Worm (Caenorhabditis elegans): Measurements from ENCODE around the gene D2096.6.

The D2096.6 gene

ce11 chrIV:8363163-8363562, 5.9 kb downstream of the D2096.6 start, which contains the start of gene D2096.12:
Gene D2096.12, plus strand, starts transcription at chrIV:8363463.
- TF ChIP-seq rbr-2 (tag; optimal IDR thresholded peaks at IDR 0.05) (no peak), nhr-42 (GFP tag; IDR thresholded peaks at IDR 0.05) (no peak)

DNA sequence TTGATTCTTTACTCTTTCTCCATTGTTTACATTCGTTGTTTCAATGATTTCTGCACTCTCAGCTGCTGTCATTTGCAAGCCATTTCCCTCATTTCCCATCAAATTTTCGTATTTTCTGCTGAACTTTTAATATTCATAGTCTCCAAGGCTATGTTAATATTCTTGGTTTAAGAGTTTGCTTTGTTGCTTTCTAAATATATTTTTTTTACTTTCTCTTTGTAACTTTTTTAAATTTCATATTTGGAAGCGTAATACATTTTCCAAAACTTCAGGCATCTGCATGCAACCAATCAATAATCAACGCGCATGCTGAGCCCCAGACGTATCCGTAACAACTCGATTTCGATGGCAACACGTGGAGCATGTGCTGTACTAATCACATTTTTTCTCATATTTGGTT, 8.2 kb downstream of the D2096.6 start, which contains the start of gene sqv-1:
sqv-1 (plus strand) TSS at position 301 of the 400 bp plus-strand sequence.
- TF ChIP-seq daf-16 (GFP tag; optimal IDR thresholded peaks at IDR 0.05) (no peak), daf-16 (tag; optimal IDR thresholded peaks at IDR 0.05) (peak; percentile 33), egl-43 (GFP tag; IDR thresholded peaks at IDR 0.05) (no peak)

ce11 chrIV:8359716-8360407, 9.2 kb downstream of the D2096.6 start, which contains the start of gene D2096.5:
Gene D2096.5, minus strand, starts transcription at chrIV:8359766.
- TF ChIP-seq nhr-41 (GFP tag; IDR thresholded peaks at IDR 0.05) (no peak), php-3 (GFP tag; IDR thresholded peaks at IDR 0.05) (no peak), pha-4 (GFP tag; IDR thresholded peaks at IDR 0.05) (no peak), pha-4 (tag; optimal IDR thresholded peaks at IDR 0.05) (peak; percentile 29), fos-1 (tag; optimal IDR thresholded peaks at IDR 0.05) (no peak), nhr-28 (tag; optimal IDR thresholded peaks at IDR 0.05) (peak; percentile 29), daf-16 (GFP tag; optimal IDR thresholded peaks at IDR 0.05) (no peak), daf-16 (tag; optimal IDR thresholded peaks at IDR 0.05) (peak; percentile 44), mxl-3 (GFP tag; optimal IDR thresholded peaks at IDR 0.05) (no peak), tra-1 (GFP tag; IDR thresholded peaks at IDR 0.05) (no peak)

ce11 chrIV:8358492-8358891, 10.5 kb downstream of the D2096.6 start, which contains the start of gene D2096.13:
Gene D2096.13, minus strand, starts transcription at chrIV:8358592.
- TF ChIP-seq mxl-2 (GFP tag; conservative IDR thresholded peaks at IDR 0.05) (no peak), dpl-1 (GFP tag; optimal IDR thresholded peaks at IDR 0.05) (no peak), aha-1 (tag) (peak; percentile 35)

- TF ChIP-seq set-16 (GFP tag; IDR thresholded peaks at IDR 0.05) = peak; percentile 76; the same call in 1 of the 2 replicates
- TF ChIP-seq unc-62 (GFP tag; optimal IDR thresholded peaks at IDR 0.05 in 1 of 2) = no peak
- TF ChIP-seq unc-62 (tag; optimal IDR thresholded peaks at IDR 0.05) = no peak
These were observed 11.7 kb downstream of the D2096.6 start for ce11 chrIV:8357299-8357698.

DNA sequence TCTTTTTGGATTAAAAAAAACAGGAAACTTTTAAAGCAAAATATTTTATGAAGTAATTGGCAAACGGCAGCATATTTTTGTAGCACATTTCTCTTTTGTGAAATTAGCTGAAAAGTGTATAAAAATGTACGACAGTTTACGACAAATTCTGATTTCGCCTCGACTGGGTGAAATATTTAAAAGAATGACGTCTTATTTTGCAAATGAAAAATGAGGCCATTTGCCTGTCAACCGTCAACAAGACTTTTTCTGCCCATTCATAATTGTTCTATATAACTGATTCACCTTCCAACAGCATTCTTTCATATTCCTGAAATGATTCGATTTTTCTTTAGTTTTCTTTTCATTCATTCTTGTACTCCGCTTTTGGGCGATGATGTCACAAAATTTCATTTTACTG, 13.4 kb downstream of the D2096.6 start, which contains the start of the genes F17E9.2 and col-116:
F17E9.2 (plus strand) TSS at position 301 of the 400 bp plus-strand sequence.
col-116 (plus strand) TSS at position 315 of the 400 bp plus-strand sequence.
- TF ChIP-seq set-16 (GFP tag; IDR thresholded peaks at IDR 0.05) = no peak
- TF ChIP-seq dpl-1 (GFP tag; optimal IDR thresholded peaks at IDR 0.05) = no peak
- TF ChIP-seq nhr-41 (GFP tag; IDR thresholded peaks at IDR 0.05) = no peak
- TF ChIP-seq saeg-2 (GFP tag; IDR thresholded peaks at IDR 0.05) = no peak
- TF ChIP-seq duxl-1 (tag; optimal IDR thresholded peaks at IDR 0.05; ENCODE audit: poor library complexity) = no peak
- TF ChIP-seq lin-13 (GFP tag; optimal IDR thresholded peaks at IDR 0.05) = no peak
- TF ChIP-seq Y5F2A.4 (GFP tag; optimal IDR thresholded peaks at IDR 0.05) = no peak
- no peak for TF ChIP-seq zip-2 (tag; optimal IDR thresholded peaks at IDR 0.05)
- no peak for TF ChIP-seq nhr-6 (tag; optimal IDR thresholded peaks at IDR 0.05)
- no peak for TF ChIP-seq nhr-237 (tag; optimal IDR thresholded peaks at IDR 0.05)
- TF ChIP-seq daf-8 (GFP tag; IDR thresholded peaks at IDR 0.05) = no peak

DNA sequence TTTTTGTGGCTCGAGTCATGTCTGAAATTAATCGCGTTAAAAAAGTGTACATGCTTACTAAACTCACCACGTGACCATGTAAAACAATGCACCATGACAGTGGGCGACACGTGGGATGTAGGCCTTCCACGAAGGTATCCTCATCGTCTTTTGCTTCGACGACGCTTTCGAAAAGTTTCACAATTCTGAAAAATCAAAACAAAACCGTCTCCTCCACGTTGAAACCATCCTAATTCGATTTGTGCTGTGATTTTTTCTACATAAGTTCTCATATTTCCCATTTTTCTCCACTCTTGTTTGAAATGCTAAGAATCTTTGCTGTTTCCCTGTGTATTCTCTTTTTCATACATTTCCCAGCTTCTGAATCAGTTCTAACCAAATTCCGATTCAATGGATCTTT, 14.5 kb downstream of the D2096.6 start, which contains the start of gene F17E9.3:
F17E9.3 (plus strand) TSS at position 301 of the 400 bp plus-strand sequence.
- TF ChIP-seq tra-1 (GFP tag; IDR thresholded peaks at IDR 0.05) (no peak), daf-8 (GFP tag; IDR thresholded peaks at IDR 0.05) (no peak), nhr-28 (tag; optimal IDR thresholded peaks at IDR 0.05) (no peak), nhr-77 (tag; optimal IDR thresholded peaks at IDR 0.05) (no peak), nhr-25 (tag; optimal IDR thresholded peaks at IDR 0.05; ENCODE audit: borderline replicate concordance, insufficient read depth) (no peak), ceh-44 (GFP tag; IDR thresholded peaks at IDR 0.05) (no peak), nhr-111 (GFP tag; optimal IDR thresholded peaks at IDR 0.05) (no peak)

Data from whole organism, L4 larva.